Fruit fly (Drosophila melanogaster): ENCODE results near the gene CG14810.

CG14810 gene

DNA sequence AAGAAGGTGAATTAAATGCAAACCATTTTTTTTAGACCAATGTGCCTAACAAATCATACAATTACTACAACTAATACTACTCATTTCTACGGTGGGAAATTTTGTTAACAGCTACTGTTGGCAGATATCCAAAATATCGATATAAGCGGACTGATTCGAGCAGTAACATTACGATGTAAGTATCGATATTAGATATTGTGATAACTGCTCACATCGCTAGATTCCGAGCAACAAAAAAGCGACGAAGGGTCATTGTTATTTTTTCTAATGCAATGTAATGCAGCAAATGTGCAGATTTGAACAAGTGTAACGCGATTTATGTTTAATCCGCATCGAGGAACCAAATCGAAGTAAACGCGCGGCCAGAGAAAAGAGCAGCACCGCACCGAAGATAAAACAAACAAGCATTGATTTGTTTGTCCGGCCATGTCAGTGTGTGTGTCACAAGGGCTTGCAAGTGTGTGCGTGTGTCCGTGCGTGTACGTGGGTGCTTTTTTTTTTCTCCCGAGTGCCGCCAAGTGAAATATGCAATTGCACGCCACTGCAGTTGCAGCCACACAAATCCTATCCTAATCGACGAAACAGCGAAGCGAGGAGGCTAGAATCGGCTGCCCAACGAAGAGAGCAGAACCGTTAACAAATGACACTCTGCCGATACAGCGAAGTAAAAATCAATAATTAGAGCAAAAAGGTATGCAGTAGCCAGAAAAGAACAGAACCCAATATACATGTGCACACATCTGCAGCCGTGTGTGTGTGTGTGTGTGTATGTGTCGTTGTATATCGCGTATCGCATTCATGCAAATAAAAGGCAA is 46.4 kb downstream of the CG14810 start, which contains the start of the genes prage and Adar (continued):
- peak; percentile 7 for TF ChIP-seq zfh2 (GFP tag; optimal IDR thresholded peaks at IDR 0.05)
- TF ChIP-seq hb (GFP tag; IDR thresholded peaks at IDR 0.05; ENCODE audit: partially characterized antibody) = peak; percentile 53; the same call in 1 of the 3 replicates
- TF ChIP-seq CG32767 (GFP tag; IDR thresholded peaks at IDR 0.05) = no peak
- TF ChIP-seq yki (optimal IDR thresholded peaks at IDR 0.05) = no peak
- peak; percentile 48 for TF ChIP-seq nerfin-1 (tag; optimal IDR thresholded peaks at IDR 0.05)
- no peak for TF ChIP-seq CG34376 (GFP tag; optimal IDR thresholded peaks at IDR 0.05)
- peak; percentile 15 for TF ChIP-seq CG12659 (GFP tag; optimal IDR thresholded peaks at IDR 0.05)
- TF ChIP-seq Drgx (GFP tag; IDR thresholded peaks at IDR 0.05) = no peak
- peak; percentile 73 for TF ChIP-seq vnd (GFP tag; IDR thresholded peaks at IDR 0.05; ENCODE audit: partially characterized antibody)
- no peak for TF ChIP-seq CG33213 (GFP tag; optimal IDR thresholded peaks at IDR 0.05)
- no peak for TF ChIP-seq exex (tag; optimal IDR thresholded peaks at IDR 0.05)
- TF ChIP-seq Rfx (GFP tag; IDR thresholded peaks at IDR 0.05) = peak; percentile 54
- no peak for TF ChIP-seq CG3407 (GFP tag; optimal IDR thresholded peaks at IDR 0.05)
- TF ChIP-seq nerfin-2 (GFP tag; IDR thresholded peaks at IDR 0.05; ENCODE audit: partially characterized antibody) = peak; percentile 67
- TF ChIP-seq E2f2 (GFP tag; IDR thresholded peaks at IDR 0.05) = 0 out of 2 replicates have a peak, but pooled peaks have one; percentile 21
- no peak for TF ChIP-seq CG15011 (GFP tag; optimal IDR thresholded peaks at IDR 0.05)
- TF ChIP-seq CG6654 (GFP tag; optimal IDR thresholded peaks at IDR 0.05) = no peak
- no peak for TF ChIP-seq H2.0 (GFP tag; IDR thresholded peaks at IDR 0.05)
- no peak for TF ChIP-seq ken (GFP tag; IDR thresholded peaks at IDR 0.05)
- TF ChIP-seq Hmr (GFP tag; optimal IDR thresholded peaks at IDR 0.05) = no peak
- peak; percentile 70; the same call in 1 of the 4 replicates for TF ChIP-seq chinmo (GFP tag; IDR thresholded peaks at IDR 0.05; ENCODE audit: partially characterized antibody)
- peak; percentile 80 for TF ChIP-seq Opbp (GFP tag; IDR thresholded peaks at IDR 0.05; ENCODE audit: partially characterized antibody)
- TF ChIP-seq dan (GFP tag; IDR thresholded peaks at IDR 0.05) = no peak
- peak; percentile 66 for TF ChIP-seq MESR4 (GFP tag; optimal IDR thresholded peaks at IDR 0.05)
- TF ChIP-seq CG14860 (GFP tag; IDR thresholded peaks at IDR 0.05; ENCODE audit: partially characterized antibody) = peak; percentile 59
- TF ChIP-seq sima (GFP tag; optimal IDR thresholded peaks at IDR 0.05) = no peak
- no peak for TF ChIP-seq ato (GFP tag; IDR thresholded peaks at IDR 0.05; ENCODE audit: partially characterized antibody)
- TF ChIP-seq CG6689 (GFP tag; IDR thresholded peaks at IDR 0.05) = no peak
- peak; percentile 30 for TF ChIP-seq trem (tag; optimal IDR thresholded peaks at IDR 0.05)
- TF ChIP-seq hkb (optimal IDR thresholded peaks at IDR 0.05) = no peak
- no peak for TF ChIP-seq hkb (GFP tag; IDR thresholded peaks at IDR 0.05)
- no peak for TF ChIP-seq fd64A (GFP tag; optimal IDR thresholded peaks at IDR 0.05)
- TF ChIP-seq knrl (GFP tag; IDR thresholded peaks at IDR 0.05; ENCODE audit: partially characterized antibody) = peak; percentile 77
- TF ChIP-seq Doc3 (GFP tag; IDR thresholded peaks at IDR 0.05; ENCODE audit: partially characterized antibody) = peak; percentile 64; the same call in 2 of the 3 replicates
- TF ChIP-seq lilli (GFP tag; optimal IDR thresholded peaks at IDR 0.05) = no peak
- TF ChIP-seq CG18599 (GFP tag; optimal IDR thresholded peaks at IDR 0.05) = peak; percentile 12
- TF ChIP-seq CG10147 (GFP tag; optimal IDR thresholded peaks at IDR 0.05) = no peak
- TF ChIP-seq gsb (GFP tag; IDR thresholded peaks at IDR 0.05) = no peak
- TF ChIP-seq zen (tag; optimal IDR thresholded peaks at IDR 0.05) = no peak
- TF ChIP-seq CG3995 (GFP tag; optimal IDR thresholded peaks at IDR 0.05) = peak; percentile 93
- no peak for TF ChIP-seq D19A (tag; optimal IDR thresholded peaks at IDR 0.05)
- TF ChIP-seq gfzf (GFP tag; optimal IDR thresholded peaks at IDR 0.05) = peak; percentile 39
- 0 out of 2 replicates have a peak, but pooled peaks have one; percentile 10 for TF ChIP-seq ssp (GFP tag; IDR thresholded peaks at IDR 0.05)
- TF ChIP-seq wek (GFP tag; optimal IDR thresholded peaks at IDR 0.05) = peak; percentile 20
- TF ChIP-seq Scr (GFP tag; IDR thresholded peaks at IDR 0.05; ENCODE audit: partially characterized antibody) = peak; percentile 79
- peak; percentile 71 for TF ChIP-seq row (GFP tag; IDR thresholded peaks at IDR 0.05)
- no peak for TF ChIP-seq Gug (GFP tag; IDR thresholded peaks at IDR 0.05)
- no peak for TF ChIP-seq CG6272 (GFP tag; IDR thresholded peaks at IDR 0.05)

Measured in whole organism, embryonic.